Fruit fly (Drosophila melanogaster): Measurements from ENCODE around the gene RpL35.
A peak's percentile ranks its signal among the peaks of the same experiment; 100 is the strongest.

The RpL35 gene

dm6 chrX:5672243-5673051 lies at the start of gene RpL35:
RpL35 (plus strand) TSS chrX:5672401.
- TF ChIP-seq CTCF (optimal IDR thresholded peaks at IDR 0.05) (no peak), CG8478 (optimal IDR thresholded peaks at IDR 0.05) (no peak)

- TF ChIP-seq CTCF (optimal IDR thresholded peaks at IDR 0.05), result no peak
- TF ChIP-seq CG8478 (optimal IDR thresholded peaks at IDR 0.05), result no peak
Measured at dm6 chrX:5634714-5635113, 37.5 kb upstream of the RpL35 start.

- TF ChIP-seq CTCF (optimal IDR thresholded peaks at IDR 0.05) (no peak), CG8478 (optimal IDR thresholded peaks at IDR 0.05) (no peak)
Measured at dm6 chrX:5636529-5637099, 35.6 kb upstream of the RpL35 start.

dm6 chrX:5637543-5637942 lies 34.7 kb upstream of the RpL35 start:
- TF ChIP-seq CG8478 (optimal IDR thresholded peaks at IDR 0.05), result no peak
- TF ChIP-seq CTCF (optimal IDR thresholded peaks at IDR 0.05), result no peak

- TF ChIP-seq CTCF (optimal IDR thresholded peaks at IDR 0.05) (no peak), CG8478 (optimal IDR thresholded peaks at IDR 0.05) (no peak)
Measured at dm6 chrX:5638588-5638987, 33.6 kb upstream of the RpL35 start.

dm6 chrX:5639083-5639482 lies 33.1 kb upstream of the RpL35 start:
- TF ChIP-seq CTCF (optimal IDR thresholded peaks at IDR 0.05), result no peak

dm6 chrX:5646228-5646627 lies 26.0 kb upstream of the RpL35 start:
- no peak for TF ChIP-seq CTCF (optimal IDR thresholded peaks at IDR 0.05)
- TF ChIP-seq CG8478 (optimal IDR thresholded peaks at IDR 0.05), result no peak

dm6 chrX:5648437-5648959 lies 23.7 kb upstream of the RpL35 start, which contains the start of gene OtopLa:
OtopLa (minus strand) TSS chrX:5648487.
- no peak for TF ChIP-seq CTCF (optimal IDR thresholded peaks at IDR 0.05)
- TF ChIP-seq CG8478 (optimal IDR thresholded peaks at IDR 0.05), result no peak

dm6 chrX:5649387-5649786 lies 22.8 kb upstream of the RpL35 start:
- no peak for TF ChIP-seq CTCF (optimal IDR thresholded peaks at IDR 0.05)
- no peak for TF ChIP-seq CG8478 (optimal IDR thresholded peaks at IDR 0.05)

- TF ChIP-seq CG8478 (optimal IDR thresholded peaks at IDR 0.05) (no peak), CTCF (optimal IDR thresholded peaks at IDR 0.05) (no peak)
Measured at dm6 chrX:5649998-5650397, 22.2 kb upstream of the RpL35 start.

- TF ChIP-seq CG8478 (optimal IDR thresholded peaks at IDR 0.05) (no peak), CTCF (optimal IDR thresholded peaks at IDR 0.05) (peak; percentile 78 to 79)
Measured at dm6 chrX:5661971-5662370, 10.2 kb upstream of the RpL35 start.

dm6 chrX:5662761-5663160 lies 9.4 kb upstream of the RpL35 start, which contains the start of gene OtopLc:
OtopLc (minus strand) TSS chrX:5662861.
- TF ChIP-seq CG8478 (optimal IDR thresholded peaks at IDR 0.05) (no peak), CTCF (optimal IDR thresholded peaks at IDR 0.05) (no peak)

dm6 chrX:5664222-5664621 lies 8.0 kb upstream of the RpL35 start:
- TF ChIP-seq CG8478 (optimal IDR thresholded peaks at IDR 0.05) (no peak), CTCF (optimal IDR thresholded peaks at IDR 0.05) (no peak)

- peak in 1 of 2 experiments; percentile 29 for TF ChIP-seq CTCF (optimal IDR thresholded peaks at IDR 0.05)
- no peak for TF ChIP-seq CG8478 (optimal IDR thresholded peaks at IDR 0.05)
Measured at dm6 chrX:5665902-5666301, 6.3 kb upstream of the RpL35 start, which contains the start of the genes Sirt4 and CG4119. Sirt4 (minus strand) TSS chrX:5665940. CG4119 (plus strand) TSS chrX:5666052.

dm6 chrX:5671537-5672029 lies 618 bp upstream of the RpL35 start, which contains the start of gene Rab18:
Rab18 (minus strand) TSS chrX:5671812.
- TF ChIP-seq CTCF (optimal IDR thresholded peaks at IDR 0.05), result peak in 1 of 2 experiments; percentile 16
- no peak for TF ChIP-seq CG8478 (optimal IDR thresholded peaks at IDR 0.05)

dm6 chrX:5676855-5677254 lies 4.7 kb downstream of the RpL35 start:
- TF ChIP-seq CTCF (optimal IDR thresholded peaks at IDR 0.05) (no peak), CG8478 (optimal IDR thresholded peaks at IDR 0.05) (no peak)

Measured in S2 (cell line).